Fruit fly (Drosophila melanogaster) whole organism, embryonic: ENCODE results near the gene CG44006.
A peak's percentile ranks its signal among the peaks of the same experiment; 100 is the strongest.

ENCODE experiments used
- CG1024 ChIP-seq: fragments of 200-800 bp; sonication (Bioruptor generic); IDR thresholded peaks from 2 replicates; pipeline ENCODE4 v1.3.6; 2022; ENCODE audit warnings: missing biosample characterization, missing genetic modification characterization
- CG10267 ChIP-seq: fragments of 200-800 bp; sonication (Bioruptor generic); optimal IDR thresholded peaks from 2 replicates; lab custom pipeline; 2018; ENCODE audit warnings: missing biosample characterization, mild to moderate bottlenecking, missing genetic modification characterization, moderate library complexity
- CG11456 ChIP-seq: fragments of 200-800 bp; sonication (Bioruptor generic); IDR thresholded peaks from 3 replicates; pipeline ENCODE4 v1.3.6; 2022; ENCODE audit warnings: missing biosample characterization, missing genetic modification characterization
- CG12071 ChIP-seq: fragments of 200-800 bp; sonication (Bioruptor generic); optimal IDR thresholded peaks from 3 replicates; lab custom pipeline; 2018; ENCODE audit warnings: missing biosample characterization, mild to moderate bottlenecking, missing genetic modification characterization
- CG12219 ChIP-seq: fragments of 200-800 bp; sonication (Bioruptor generic); optimal IDR thresholded peaks from 3 replicates; lab custom pipeline; 2018; ENCODE audit warnings: missing biosample characterization, mild to moderate bottlenecking, missing genetic modification characterization
- CG12391 ChIP-seq: fragments of 200-800 bp; sonication (Bioruptor generic); optimal IDR thresholded peaks from 3 replicates; lab custom pipeline; 2018; ENCODE audit warnings: missing biosample characterization, mild to moderate bottlenecking, missing genetic modification characterization, moderate library complexity
- CG13424 ChIP-seq: fragments of 200-800 bp; sonication (Bioruptor generic); optimal IDR thresholded peaks from 2 replicates; lab custom pipeline; 2019; ENCODE audit warnings: missing biosample characterization, mild to moderate bottlenecking, missing genetic modification characterization, moderate library complexity
- CG13624 ChIP-seq: fragments of 200-800 bp; sonication (Bioruptor generic); optimal IDR thresholded peaks from 2 replicates; lab custom pipeline; 2016; ENCODE audit warnings: missing biosample characterization, missing genetic modification characterization
- CG15479 ChIP-seq: fragments of 200-800 bp; sonication (Bioruptor generic); optimal IDR thresholded peaks from 3 replicates; lab custom pipeline; 2019; ENCODE audit warnings: missing biosample characterization, mild to moderate bottlenecking, missing genetic modification characterization, moderate library complexity
- CG16815 ChIP-seq: fragments of 200-800 bp; sonication (Bioruptor generic); optimal IDR thresholded peaks from 3 replicates; lab custom pipeline; 2017; ENCODE audit warnings: missing biosample characterization, mild to moderate bottlenecking, missing genetic modification characterization
- CG18764 ChIP-seq: fragments of 200-800 bp; sonication (Bioruptor generic); optimal IDR thresholded peaks from 3 replicates; lab custom pipeline; 2016; ENCODE audit warnings: missing biosample characterization, missing genetic modification characterization
- CG30403 ChIP-seq: fragments of 200-800 bp; sonication (Bioruptor generic); optimal IDR thresholded peaks from 3 replicates; lab custom pipeline; 2016; ENCODE audit warnings: missing biosample characterization, missing genetic modification characterization
- CG3163 ChIP-seq: fragments of 200-800 bp; sonication (Bioruptor generic); optimal IDR thresholded peaks from 3 replicates; lab custom pipeline; 2016; ENCODE audit warnings: missing biosample characterization, missing genetic modification characterization
- CG33557 ChIP-seq: fragments of 200-800 bp; sonication (Bioruptor generic); optimal IDR thresholded peaks from 2 replicates; lab custom pipeline; 2019; ENCODE audit warnings: missing biosample characterization, mild to moderate bottlenecking, missing genetic modification characterization, moderate library complexity
- CG4424 ChIP-seq: fragments of 200-800 bp; sonication (Bioruptor generic); optimal IDR thresholded peaks from 3 replicates; lab custom pipeline; 2016; ENCODE audit warnings: missing biosample characterization, missing genetic modification characterization
- CG6689 ChIP-seq: fragments of 200-800 bp; sonication (Bioruptor generic); IDR thresholded peaks from 2 replicates; pipeline ENCODE4 v1.3.6; 2022; ENCODE audit warnings: missing biosample characterization, missing genetic modification characterization
- CG7271 ChIP-seq: fragments of 200-800 bp; sonication (Bioruptor generic); optimal IDR thresholded peaks from 2 replicates; lab custom pipeline; 2018; ENCODE audit warnings: missing biosample characterization, mild to moderate bottlenecking, missing genetic modification characterization, moderate library complexity
- CG7556 ChIP-seq: fragments of 200-800 bp; sonication (Bioruptor generic); optimal IDR thresholded peaks from 2 replicates; lab custom pipeline; 2017; ENCODE audit warnings: missing biosample characterization, mild to moderate bottlenecking, missing genetic modification characterization
- CG7786 ChIP-seq: fragments of 200-800 bp; sonication (Bioruptor generic); optimal IDR thresholded peaks from 2 replicates; lab custom pipeline; 2016; ENCODE audit warnings: missing biosample characterization, missing genetic modification characterization
- CoRest ChIP-seq: fragments of 200-800 bp; sonication (Bioruptor generic); optimal IDR thresholded peaks from 3 replicates; lab custom pipeline; 2018; ENCODE audit warnings: missing biosample characterization, mild to moderate bottlenecking, missing genetic modification characterization, moderate library complexity
- HmgZ ChIP-seq: fragments of 200-800 bp; sonication (Bioruptor generic); optimal IDR thresholded peaks from 2 replicates; lab custom pipeline; 2018; ENCODE audit warnings: missing biosample characterization, mild to moderate bottlenecking, missing genetic modification characterization
- Jarid2 ChIP-seq: fragments of 200-800 bp; sonication (Bioruptor generic); optimal IDR thresholded peaks from 3 replicates; lab custom pipeline; 2017; ENCODE audit warnings: mild to moderate bottlenecking, missing biosample characterization, missing genetic modification reagents, missing genetic modification characterization
- MESR4 ChIP-seq: fragments of 200-800 bp; sonication (Bioruptor generic); optimal IDR thresholded peaks from 2 replicates; lab custom pipeline; 2018; ENCODE audit warnings: missing biosample characterization, mild to moderate bottlenecking, missing genetic modification characterization, moderate library complexity
- Mes4 ChIP-seq: fragments of 200-800 bp; sonication (Bioruptor generic); optimal IDR thresholded peaks from 2 replicates; lab custom pipeline; 2016; ENCODE audit warnings: missing biosample characterization, missing genetic modification characterization
- Oli ChIP-seq: fragments of 200-800 bp; sonication (Bioruptor generic); optimal IDR thresholded peaks from 2 replicates; lab custom pipeline; 2018; ENCODE audit warnings: missing biosample characterization, mild to moderate bottlenecking, missing genetic modification characterization, moderate library complexity
- Sox100B ChIP-seq: fragments of 200-800 bp; sonication (Bioruptor generic); optimal IDR thresholded peaks from 3 replicates; lab custom pipeline; 2018; ENCODE audit warnings: missing biosample characterization, mild to moderate bottlenecking, missing genetic modification characterization
- Spps ChIP-seq: fragments of 200-800 bp; sonication (Bioruptor generic); optimal IDR thresholded peaks from 2 replicates; lab custom pipeline; 2018; ENCODE audit warnings: missing biosample characterization, mild to moderate bottlenecking, missing genetic modification characterization
- Sry-δ ChIP-seq: fragments of 200-800 bp; sonication (Bioruptor generic); optimal IDR thresholded peaks from 2 replicates; lab custom pipeline; 2016; ENCODE audit warnings: missing biosample characterization, missing genetic modification characterization
- Trl ChIP-seq, 3 experiments: fragments of >200 bp in 2 of 3; fragments of 200-800 bp in 1 of 3; sonication (Bioruptor generic) in 1 of 3; optimal IDR thresholded peaks; 2 replicates in 1 of 3; 3 replicates in 2 of 3; lab custom pipeline; 2016 to 2017; ENCODE audit warnings: missing biosample characterization in 1 of 3, missing genetic modification characterization in 1 of 3
- ab ChIP-seq: fragments of 200-800 bp; sonication (Bioruptor generic); optimal IDR thresholded peaks from 2 replicates; lab custom pipeline; 2016; ENCODE audit warnings: missing biosample characterization, missing genetic modification characterization
- bsh ChIP-seq, 2 experiments: fragments of 200-800 bp; sonication (Bioruptor generic); optimal IDR thresholded peaks; 2 replicates each; lab custom pipeline; 2017 to 2018; ENCODE audit warnings: mild to moderate bottlenecking in 2 of 2, missing biosample characterization in 2 of 2, missing genetic modification characterization in 2 of 2, moderate library complexity in 1 of 2
- cas ChIP-seq: fragments of 200-800 bp; sonication (Bioruptor generic); IDR thresholded peaks from 2 replicates; pipeline ENCODE4 v1.3.6; 2022; ENCODE audit warnings: missing biosample characterization, missing genetic modification characterization
- cg ChIP-seq: fragments of 200-800 bp; sonication (Bioruptor generic); optimal IDR thresholded peaks from 3 replicates; lab custom pipeline; 2019; ENCODE audit warnings: missing biosample characterization, mild to moderate bottlenecking, missing genetic modification characterization, moderate library complexity
- da ChIP-seq: fragments of 200-800 bp; sonication (Bioruptor generic); optimal IDR thresholded peaks from 2 replicates; lab custom pipeline; 2016; ENCODE audit warnings: missing biosample characterization, missing genetic modification characterization
- fru ChIP-seq: fragments of >200 bp; optimal IDR thresholded peaks from 2 replicates; lab custom pipeline; 2017
- gem ChIP-seq: fragments of 200-800 bp; sonication (Bioruptor generic); optimal IDR thresholded peaks from 2 replicates; lab custom pipeline; 2019; ENCODE audit warnings: missing biosample characterization, mild to moderate bottlenecking, missing genetic modification characterization, moderate library complexity
- grau ChIP-seq: fragments of 200-800 bp; optimal IDR thresholded peaks from 3 replicates; lab custom pipeline; 2019; ENCODE audit warnings: missing biosample characterization, mild to moderate bottlenecking, missing genetic modification characterization, moderate library complexity
- lola ChIP-seq, 3 experiments: fragments of >200 bp in 2 of 3; fragments of 200-800 bp in 1 of 3; sonication (Bioruptor generic) in 1 of 3; optimal IDR thresholded peaks; 2 replicates each; lab custom pipeline; 2017 to 2019; ENCODE audit warnings: missing biosample characterization in 3 of 3, missing genetic modification characterization in 3 of 3, mild to moderate bottlenecking in 1 of 3, moderate library complexity in 1 of 3
- nom ChIP-seq: fragments of 200-800 bp; sonication (Bioruptor generic); optimal IDR thresholded peaks from 2 replicates; lab custom pipeline; 2017; ENCODE audit warnings: missing biosample characterization, missing genetic modification characterization, mild to moderate bottlenecking, moderate library complexity, missing genetic modification reagents
- sens ChIP-seq: fragments of 200-800 bp; sonication (Bioruptor generic); peaks from one replicate; lab custom pipeline; 2016; ENCODE audit warnings: missing biosample characterization, missing genetic modification characterization
- trh ChIP-seq: fragments of 200-800 bp; sonication (Bioruptor generic); optimal IDR thresholded peaks from 2 replicates; lab custom pipeline; 2016; ENCODE audit warnings: missing biosample characterization, missing genetic modification characterization
- yki ChIP-seq: fragments of >200 bp; optimal IDR thresholded peaks from 3 replicates; lab custom pipeline; 2018
- zen2 ChIP-seq: fragments of 200-800 bp; sonication (Bioruptor generic); IDR thresholded peaks from 3 replicates; pipeline ENCODE4 v1.3.6; 2022; ENCODE audit warnings: missing biosample characterization, missing genetic modification characterization; ENCODE audit not compliant: partially characterized antibody
- zf30C ChIP-seq: fragments of 200-800 bp; sonication (Bioruptor generic); optimal IDR thresholded peaks from 3 replicates; lab custom pipeline; 2018; ENCODE audit warnings: missing biosample characterization, mild to moderate bottlenecking, missing genetic modification characterization

CG44006 gene

dm6 chr3L:18073559-18074134 lies 3.7 kb upstream of the CG44006 start, which contains the start of gene CG44004:
CG44004 (minus strand) TSS chr3L:18073863.
- TF ChIP-seq Sry-δ (GFP tag; lab: Kevin White, UChicago) (no peak), sens (GFP tag; lab: Kevin White, UChicago) (peak; percentile 11), nom (peak; percentile 66)

dm6 chr3L:18072023-18072422 lies 2.1 kb upstream of the CG44006 start, which contains the start of gene CG44005:
CG44005 (minus strand) TSS chr3L:18072123.
- no peak for TF ChIP-seq CG12391 (tag; lab: Kevin White, UChicago)
- no peak for TF ChIP-seq CG18764 (GFP tag; lab: Kevin White, UChicago)
- no peak for TF ChIP-seq da
- TF ChIP-seq CG7786 = no peak
- TF ChIP-seq CG13624 = no peak
- TF ChIP-seq CG12219 (GFP tag; lab: Kevin White, UChicago) = no peak
- no peak for TF ChIP-seq trh (GFP tag; lab: Kevin White, UChicago)
- no peak for TF ChIP-seq CG7556 (GFP tag; lab: Kevin White, UChicago)
- TF ChIP-seq ab (GFP tag; lab: Kevin White, UChicago) = no peak
- no peak for TF ChIP-seq cas
- no peak for TF ChIP-seq CG11456 (GFP tag; lab: Robert Waterston, UW)
- no peak for TF ChIP-seq Mes4 (GFP tag; lab: Kevin White, UChicago)
- TF ChIP-seq MESR4 (GFP tag; lab: Kevin White, UChicago) = no peak

- TF ChIP-seq sens (GFP tag; lab: Kevin White, UChicago) (peak; percentile 76), lola (GFP tag; optimal IDR thresholded peaks at IDR 0.05; lab: Kevin White, UChicago) (peak in 1 of 3 experiments; percentile 59), HmgZ (no peak), fru (lab: Kevin White, UChicago) (no peak), Jarid2 (GFP tag; lab: Kevin White, UChicago) (no peak), gem (tag; lab: Kevin White, UChicago) (peak; percentile 49), CG10267 (tag; lab: Kevin White, UChicago) (peak; percentile 24), Trl (optimal IDR thresholded peaks at IDR 0.05; lab: Kevin White, UChicago) (peak in 1 of 2 experiments; percentile 87), Trl (GFP tag; optimal IDR thresholded peaks at IDR 0.05; lab: Kevin White, UChicago) (no peak), yki (lab: Kevin White, UChicago) (peak; percentile 65), CG4424 (peak; percentile 22), CG33557 (GFP tag; lab: Kevin White, UChicago) (peak; percentile 2), Spps (tag; lab: Kevin White, UChicago) (peak; percentile 2), CG1024 (GFP tag; lab: Robert Waterston, UW) (0 out of 2 replicates have a peak, but pooled peaks have one; percentile 3), CG7271 (no peak), CG12071 (no peak), zf30C (GFP tag; lab: Kevin White, UChicago) (peak; percentile 81), CG15479 (peak; percentile 37), CG6689 (GFP tag; lab: Robert Waterston, UW) (peak; percentile 48), zen2 (GFP tag; lab: Robert Waterston, UW) (0 out of 3 replicates have a peak, but pooled peaks have one; percentile 16), CG30403 (GFP tag; lab: Kevin White, UChicago) (peak; percentile 31), CoRest (tag; lab: Kevin White, UChicago) (peak; percentile 18), bsh (GFP tag; optimal IDR thresholded peaks at IDR 0.05; lab: Kevin White, UChicago) (peak in 1 of 2 experiments; percentile 37), CG7556 (GFP tag; lab: Kevin White, UChicago) (no peak), Oli (tag; lab: Kevin White, UChicago) (peak; percentile 5), Sox100B (GFP tag; lab: Kevin White, UChicago) (peak; percentile 34), cg (peak; percentile 38), nom (peak; percentile 59), CG13424 (tag; lab: Kevin White, UChicago) (no peak), CG3163 (GFP tag; lab: Kevin White, UChicago) (peak; percentile 12), CG16815 (peak; percentile 14), grau (tag; lab: Kevin White, UChicago) (peak; percentile 84)
Observed at dm6 chr3L:18064632-18065482, 5.1 kb downstream of the CG44006 start, which contains the start of gene Eip75B. Eip75B (minus strand) TSS chr3L:18064696.
